Worm (Caenorhabditis elegans) whole organism, L4/young adult: ENCODE results near the gene ins-5.

Experiments
- dao-5 ChIP-seq: sonication (generic microtip); optimal IDR thresholded peaks from 2 replicates; lab custom pipeline; 2016; ENCODE audit warnings: missing genotype, missing genetic modification characterization, moderate library complexity, missing compliant biosample characterization
- him-1 ChIP-seq: sonication (generic microtip); optimal IDR thresholded peaks from 2 replicates; lab custom pipeline; 2016; ENCODE audit warnings: missing genotype, missing genetic modification reagents, missing genetic modification characterization, missing compliant biosample characterization

DNA sequence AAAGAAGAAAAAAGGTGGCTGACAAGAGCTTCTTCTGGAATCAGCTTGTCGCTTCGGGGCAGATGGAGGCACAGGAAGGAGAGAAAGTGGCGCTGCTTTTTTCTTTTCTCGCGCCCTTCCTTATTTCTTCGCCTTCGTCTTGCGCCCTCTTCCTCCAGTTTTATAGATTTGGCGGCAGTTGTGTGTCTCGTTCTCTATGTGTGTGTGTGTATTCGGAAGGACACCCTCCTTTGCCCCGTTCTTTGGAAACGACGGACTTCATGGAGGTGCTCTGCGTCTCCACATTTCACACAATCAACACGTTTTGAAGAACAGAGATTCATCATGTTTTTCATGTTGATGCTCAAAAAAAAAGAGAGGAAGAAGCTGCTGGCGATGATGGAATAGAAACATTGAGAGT lies 48.7 kb upstream of the ins-5 start:
- TF ChIP-seq him-1 (tag; lab: Kevin White, UChicago) (no peak), dao-5 (tag; lab: Kevin White, UChicago) (no peak)
